Worm (Caenorhabditis elegans): ENCODE results near the gene srw-66.
A peak's percentile ranks its signal among the peaks of the same experiment; 100 is the strongest.

srw-66 gene

DNA sequence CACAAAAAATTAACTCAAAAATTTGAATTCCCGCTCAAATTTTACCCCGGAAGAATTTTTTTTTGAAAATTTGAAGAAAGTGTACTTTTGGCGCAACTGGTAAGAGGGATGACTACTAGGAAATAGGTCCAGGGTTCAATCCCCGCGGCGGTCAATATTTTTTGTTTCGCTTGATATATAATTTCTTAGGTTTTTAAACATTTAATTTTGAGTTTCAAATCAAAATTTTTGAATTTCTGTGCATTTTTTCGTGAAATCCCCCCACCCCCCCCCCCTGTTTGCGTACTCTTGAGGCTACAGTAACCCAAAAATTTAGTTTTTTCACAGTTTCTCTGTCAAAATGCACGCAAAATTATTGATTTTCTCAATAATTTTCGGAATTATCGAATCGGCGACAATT is 26.5 kb upstream of the srw-66 start, which contains the start of gene Y57G7A.1:
Y57G7A.1 (plus strand) TSS at position 301 of the 400 bp plus-strand sequence.
- TF ChIP-seq ceh-20 (GFP tag; IDR thresholded peaks at IDR 0.05) (no peak), ctbp-1 (GFP tag; IDR thresholded peaks at IDR 0.05) (no peak), spr-3 (GFP tag; optimal IDR thresholded peaks at IDR 0.05) (no peak), lsy-2 (tag; optimal IDR thresholded peaks at IDR 0.05) (no peak), nhr-237 (tag; optimal IDR thresholded peaks at IDR 0.05) (no peak), ama-1 (optimal IDR thresholded peaks at IDR 0.05) (no peak), dmd-8 (GFP tag; IDR thresholded peaks at IDR 0.05) (no peak), lir-3 (tag; optimal IDR thresholded peaks at IDR 0.05) (no peak), Y75B8A.6 (GFP tag; IDR thresholded peaks at IDR 0.05) (no peak), pha-4 (GFP tag; IDR thresholded peaks at IDR 0.05) (no peak), pha-4 (tag; optimal IDR thresholded peaks at IDR 0.05) (no peak), fos-1 (tag; optimal IDR thresholded peaks at IDR 0.05) (no peak)

DNA sequence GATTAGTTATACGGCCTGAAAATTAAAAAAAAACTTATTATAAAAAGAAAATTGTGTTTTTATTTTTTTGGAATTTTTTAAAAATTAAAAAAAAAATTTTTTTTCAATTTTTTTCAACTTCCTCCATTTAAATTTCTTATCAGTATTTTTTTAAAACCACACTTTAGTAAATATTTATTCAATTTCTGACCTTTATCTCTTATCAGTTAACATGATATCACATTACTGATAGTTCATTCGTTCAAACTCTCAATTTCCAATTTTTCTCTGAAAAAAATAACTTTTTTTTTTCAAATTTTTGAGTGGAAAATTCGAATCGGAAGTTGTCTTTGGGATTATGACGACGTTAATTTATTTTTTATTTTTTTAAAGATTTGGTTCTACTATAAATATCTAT is 26.0 kb upstream of the srw-66 start:
- TF ChIP-seq daf-16 (GFP tag; optimal IDR thresholded peaks at IDR 0.05), result no peak
- TF ChIP-seq daf-16 (tag; optimal IDR thresholded peaks at IDR 0.05), result peak; percentile 89
- no peak for TF ChIP-seq mdt-29 (GFP tag; IDR thresholded peaks at IDR 0.05)
- TF ChIP-seq pqm-1 (tag; optimal IDR thresholded peaks at IDR 0.05), result peak; percentile 10
- peak; percentile 43; the same call in 1 of the 2 replicates for TF ChIP-seq dmd-6 (GFP tag; IDR thresholded peaks at IDR 0.05)
- no peak for TF ChIP-seq mep-1 (tag; optimal IDR thresholded peaks at IDR 0.05)
- TF ChIP-seq tra-1 (GFP tag; IDR thresholded peaks at IDR 0.05), result no peak
- TF ChIP-seq dpl-1 (GFP tag; optimal IDR thresholded peaks at IDR 0.05), result no peak
- no peak for TF ChIP-seq hlh-30 (tag; optimal IDR thresholded peaks at IDR 0.05; ENCODE audit: insufficient read depth)
- TF ChIP-seq Y105C5A.15 (GFP tag; IDR thresholded peaks at IDR 0.05), result no peak
- TF ChIP-seq dmd-9 (GFP tag; IDR thresholded peaks at IDR 0.05), result no peak

DNA sequence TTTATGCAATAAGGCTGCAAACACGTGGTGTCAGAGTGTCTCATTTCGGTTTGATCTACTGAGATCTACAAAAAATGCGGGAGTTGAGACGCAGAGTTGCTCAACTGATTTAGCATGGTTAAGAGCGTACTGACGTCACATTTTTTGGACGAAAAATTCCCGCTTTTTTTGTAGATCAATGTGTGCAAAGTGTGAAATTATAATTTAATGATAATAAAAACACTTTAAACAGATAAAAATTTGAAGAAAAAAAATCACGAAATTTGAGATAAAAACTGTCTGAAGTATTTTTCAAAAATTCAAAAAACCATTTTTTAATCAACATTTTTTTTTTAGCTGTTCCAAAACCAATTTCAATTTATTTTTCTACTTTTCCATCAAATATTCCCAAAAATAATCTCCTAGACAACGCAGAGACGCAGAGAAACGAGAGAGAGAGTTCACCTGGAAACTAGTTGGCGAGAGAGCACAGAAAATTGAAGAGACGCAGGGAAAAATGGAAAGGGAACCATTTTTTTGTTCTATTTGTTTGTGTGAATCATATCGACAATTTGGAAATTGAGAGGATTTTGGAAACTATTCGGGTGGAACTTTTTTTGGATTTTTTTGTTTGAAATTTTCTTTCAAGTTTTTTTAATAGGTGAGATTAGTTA is 25.5 kb upstream of the srw-66 start:
- TF ChIP-seq unc-62 (GFP tag; optimal IDR thresholded peaks at IDR 0.05 in 1 of 2) (peak in 1 of 2 experiments; percentile 91), unc-62 (tag; optimal IDR thresholded peaks at IDR 0.05) (no peak), daf-8 (GFP tag; IDR thresholded peaks at IDR 0.05) (no peak)

DNA sequence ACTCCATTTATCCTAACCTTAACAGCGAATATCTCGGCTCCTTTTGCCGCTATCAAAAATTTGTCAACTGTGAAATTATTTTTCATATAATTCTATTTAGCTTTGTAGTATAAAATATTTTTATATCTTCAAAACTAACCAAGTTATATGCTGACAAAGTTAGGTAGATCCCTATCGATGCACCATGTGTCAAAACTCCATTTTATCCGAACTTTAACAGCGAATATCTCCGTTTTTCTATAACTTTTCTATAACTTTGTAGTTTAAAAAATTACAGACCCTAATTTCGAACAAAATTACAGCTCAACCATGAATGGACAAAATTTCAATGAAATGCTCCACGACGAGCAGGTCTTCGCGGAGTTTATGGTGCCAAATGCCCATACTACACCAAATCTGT is 24.1 kb upstream of the srw-66 start, which contains the start of gene Y57G7A.2:
Y57G7A.2 (plus strand) TSS at position 301 of the 400 bp plus-strand sequence.
- TF ChIP-seq aha-1 (tag), result peak; percentile 41
- TF ChIP-seq mdt-29 (GFP tag; IDR thresholded peaks at IDR 0.05), result no peak
- no peak for TF ChIP-seq ces-1 (GFP tag; optimal IDR thresholded peaks at IDR 0.05)

DNA sequence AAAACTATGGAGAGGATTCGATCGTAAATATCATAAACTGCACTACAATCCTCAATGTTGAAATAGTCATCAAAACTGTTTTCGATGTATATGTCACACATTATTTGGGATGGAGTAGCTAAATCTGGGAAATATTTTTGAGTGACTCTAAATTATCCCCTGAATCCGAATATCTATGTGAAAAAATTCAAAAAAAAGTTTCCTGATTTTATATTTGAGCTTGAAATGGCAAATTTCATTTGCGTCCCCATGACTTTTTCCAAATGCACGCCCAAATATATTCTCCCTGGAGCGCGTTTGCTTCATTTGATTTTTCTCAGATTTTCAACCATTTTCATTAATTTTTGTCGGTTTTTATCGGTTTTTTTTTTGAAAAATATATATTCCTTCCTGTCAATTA is 21.4 kb upstream of the srw-66 start, which contains the start of gene srz-64:
srz-64 (minus strand) TSS at position 101 of the 400 bp plus-strand sequence.
- TF ChIP-seq lin-15B (tag; optimal IDR thresholded peaks at IDR 0.05), result no peak
- no peak for TF ChIP-seq T26A8.4 (GFP tag; IDR thresholded peaks at IDR 0.05)
- no peak for TF ChIP-seq egl-43 (GFP tag; IDR thresholded peaks at IDR 0.05)
- no peak for TF ChIP-seq hif-1 (tag; optimal IDR thresholded peaks at IDR 0.05)
- no peak for TF ChIP-seq snpc-1.2 (GFP tag; IDR thresholded peaks at IDR 0.05)
- no peak for TF ChIP-seq duxl-1 (tag; optimal IDR thresholded peaks at IDR 0.05; ENCODE audit: poor library complexity)
- TF ChIP-seq ama-1 (optimal IDR thresholded peaks at IDR 0.05), result no peak
- TF ChIP-seq ztf-11 (tag; optimal IDR thresholded peaks at IDR 0.05), result no peak
- TF ChIP-seq ceh-82 (tag; optimal IDR thresholded peaks at IDR 0.05), result no peak
- TF ChIP-seq dmd-6 (GFP tag; IDR thresholded peaks at IDR 0.05), result no peak
- TF ChIP-seq lin-1 (GFP tag; IDR thresholded peaks at IDR 0.05), result no peak
